Worm (Caenorhabditis elegans): ENCODE data around the gene K09E2.3.

DNA sequence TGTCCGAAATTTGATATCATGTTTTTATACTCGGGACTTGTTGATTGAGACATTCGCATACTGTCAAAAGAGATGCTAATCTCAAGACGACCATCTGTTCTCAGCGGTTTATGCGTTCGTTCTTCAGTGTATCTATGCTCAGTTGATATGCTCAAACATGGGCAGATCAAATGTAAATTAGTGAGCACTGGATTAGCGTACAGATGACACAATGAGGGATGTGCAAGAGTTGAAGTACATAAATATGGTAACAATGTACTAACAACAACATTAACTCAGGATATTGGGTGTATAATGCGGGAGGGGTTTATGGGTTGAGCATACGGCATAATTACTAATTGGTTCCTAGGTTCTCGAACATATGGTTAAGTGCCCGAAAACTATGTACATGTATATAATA, 10.4 kb upstream of the K09E2.3 start:
- no peak for TF ChIP-seq unc-39 (tag; optimal IDR thresholded peaks at IDR 0.05)
- no peak for TF ChIP-seq unc-62 (GFP tag; optimal IDR thresholded peaks at IDR 0.05)
- no peak for TF ChIP-seq lin-13 (tag; optimal IDR thresholded peaks at IDR 0.05)

Measured in whole organism, mixed stage, embryonic.